Worm (Caenorhabditis elegans) whole organism, dauer: ENCODE measurements around the gene asp-5.

Experiments used
- unc-62 ChIP-seq: sonication (generic microtip); optimal IDR thresholded peaks from 2 replicates; lab custom pipeline; 2017; ENCODE audit warnings: missing biosample characterization, missing genetic modification reagents, missing genetic modification characterization

The asp-5 gene

ce11 chrV:8271995-8272394 is at the start of gene asp-5:
asp-5 (plus strand) TSS chrV:8272385.
- no peak for TF ChIP-seq unc-62 (GFP tag; lab: Kevin White, UChicago)

- TF ChIP-seq unc-62 (GFP tag; lab: Kevin White, UChicago), result no peak
Measured at ce11 chrV:8223417-8223816, 48.8 kb upstream of the asp-5 start.

- TF ChIP-seq unc-62 (GFP tag; lab: Kevin White, UChicago), result no peak
Measured at ce11 chrV:8224634-8225033, 47.6 kb upstream of the asp-5 start, which contains the start of gene pax-1. pax-1 (plus strand) TSS chrV:8224934.

ce11 chrV:8226812-8227211 is 45.4 kb upstream of the asp-5 start, which contains the start of gene K07C11.10:
K07C11.10 (minus strand) TSS chrV:8226912.
- TF ChIP-seq unc-62 (GFP tag; lab: Kevin White, UChicago), result no peak

ce11 chrV:8228712-8229119 is 43.5 kb upstream of the asp-5 start:
- no peak for TF ChIP-seq unc-62 (GFP tag; lab: Kevin White, UChicago)

- TF ChIP-seq unc-62 (GFP tag; lab: Kevin White, UChicago), result no peak
Measured at ce11 chrV:8230056-8230455, 42.1 kb upstream of the asp-5 start.

ce11 chrV:8235331-8235730 is 36.9 kb upstream of the asp-5 start:
- TF ChIP-seq unc-62 (GFP tag; lab: Kevin White, UChicago), result no peak

ce11 chrV:8238290-8238689 is 33.9 kb upstream of the asp-5 start, which contains the start of gene rol-3:
rol-3 (minus strand) TSS chrV:8238409.
- no peak for TF ChIP-seq unc-62 (GFP tag; lab: Kevin White, UChicago)

- no peak for TF ChIP-seq unc-62 (GFP tag; lab: Kevin White, UChicago)
Measured at ce11 chrV:8239928-8240327, 32.3 kb upstream of the asp-5 start, which contains the start of gene C16D9.3. C16D9.3 (minus strand) TSS chrV:8240028.

- TF ChIP-seq unc-62 (GFP tag; lab: Kevin White, UChicago), result no peak
Measured at ce11 chrV:8242798-8243197, 29.4 kb upstream of the asp-5 start, which contains the start of gene C16D9.4. C16D9.4 (minus strand) TSS chrV:8242898.

- TF ChIP-seq unc-62 (GFP tag; lab: Kevin White, UChicago), result no peak
Measured at ce11 chrV:8243201-8243600, 29.0 kb upstream of the asp-5 start.

- TF ChIP-seq unc-62 (GFP tag; lab: Kevin White, UChicago), result no peak
Measured at ce11 chrV:8245457-8245856, 26.7 kb upstream of the asp-5 start, which contains the start of gene C16D9.5. C16D9.5 (minus strand) TSS chrV:8245557.

- no peak for TF ChIP-seq unc-62 (GFP tag; lab: Kevin White, UChicago)
Measured at ce11 chrV:8247311-8248105, 24.7 kb upstream of the asp-5 start.

- no peak for TF ChIP-seq unc-62 (GFP tag; lab: Kevin White, UChicago)
Measured at ce11 chrV:8250208-8250607, 22.0 kb upstream of the asp-5 start, which contains the start of gene C16D9.6. C16D9.6 (minus strand) TSS chrV:8250308.

- TF ChIP-seq unc-62 (GFP tag; lab: Kevin White, UChicago), result no peak
Measured at ce11 chrV:8251075-8251474, 21.1 kb upstream of the asp-5 start.

- no peak for TF ChIP-seq unc-62 (GFP tag; lab: Kevin White, UChicago)
Measured at ce11 chrV:8252532-8252931, 19.7 kb upstream of the asp-5 start.

ce11 chrV:8253946-8254345 is 18.2 kb upstream of the asp-5 start:
- TF ChIP-seq unc-62 (GFP tag; lab: Kevin White, UChicago), result no peak
